Worm (Caenorhabditis elegans) whole organism, L4/young adult: ENCODE results near the gene gur-5.

ENCODE experiments used
- W03F9.2 ChIP-seq: fragments of 150-350 bp; optimal IDR thresholded peaks from 2 replicates; lab custom pipeline; 2014; ENCODE audit warnings: missing biosample characterization, missing genetic modification characterization
- him-1 ChIP-seq: sonication (generic microtip); optimal IDR thresholded peaks from 2 replicates; lab custom pipeline; 2016; ENCODE audit warnings: missing genotype, missing genetic modification reagents, missing genetic modification characterization, missing compliant biosample characterization

DNA sequence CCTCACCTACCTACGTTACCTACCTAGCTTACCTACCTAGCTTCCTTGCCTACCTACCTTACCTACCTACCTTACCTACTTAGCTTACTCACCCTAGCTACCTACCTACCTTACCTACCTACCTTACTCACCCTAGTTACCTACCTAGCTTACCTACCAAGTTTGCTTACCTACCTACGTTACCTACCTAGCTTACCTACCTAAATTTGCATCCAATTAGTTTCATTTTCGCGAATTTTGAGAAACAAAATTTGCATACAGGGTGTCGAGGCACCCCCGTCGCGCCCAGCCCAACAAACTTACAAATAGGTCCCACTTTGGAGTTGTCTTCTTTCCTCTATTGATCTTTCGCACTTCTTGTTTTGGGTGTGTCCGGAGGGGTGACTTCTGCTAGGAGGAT, 16.2 kb upstream of the gur-5 start:
- no peak for TF ChIP-seq W03F9.2
- no peak for TF ChIP-seq him-1
